Worm (Caenorhabditis elegans) whole organism, late embryonic: ENCODE measurements around the gene D1014.4.

ENCODE experiments used
- C08G9.2 ChIP-seq: sonication (generic microtip); optimal IDR thresholded peaks from 2 replicates; lab custom pipeline; 2016; ENCODE audit warnings: mild to moderate bottlenecking, missing genetic modification characterization, moderate library complexity, missing compliant biosample characterization
- C38D4.7 ChIP-seq: fragments of 200-800 bp; sonication (Bioruptor generic); optimal IDR thresholded peaks from 2 replicates; lab custom pipeline; 2018; ENCODE audit warnings: mild to moderate bottlenecking, missing genetic modification characterization, moderate library complexity, missing compliant biosample characterization
- K02D7.2 ChIP-seq: sonication (generic microtip); optimal IDR thresholded peaks from 2 replicates; lab custom pipeline; 2017; ENCODE audit warnings: mild to moderate bottlenecking, missing genetic modification characterization, missing compliant biosample characterization
- ama-1 ChIP-seq: fragments of 150-350 bp; optimal IDR thresholded peaks from 2 replicates; lab custom pipeline; 2014
- ceh-18 ChIP-seq: sonication (generic microtip); optimal IDR thresholded peaks from 2 replicates; lab custom pipeline; 2016; ENCODE audit warnings: missing genetic modification characterization, missing compliant biosample characterization
- ceh-19 ChIP-seq: fragments of 200-800 bp; sonication (Bioruptor generic); optimal IDR thresholded peaks from 2 replicates; lab custom pipeline; 2018; ENCODE audit warnings: mild to moderate bottlenecking, missing genetic modification characterization, missing compliant biosample characterization
- ceh-22 ChIP-seq: sonication (generic microtip); optimal IDR thresholded peaks from 2 replicates; lab custom pipeline; 2017; ENCODE audit warnings: missing biosample characterization, missing genetic modification characterization
- ceh-30 ChIP-seq: fragments of 150-350 bp; optimal IDR thresholded peaks from 2 replicates; lab custom pipeline; 2014; ENCODE audit warnings: missing biosample characterization, missing genetic modification characterization
- ceh-31 ChIP-seq: sonication (generic microtip); optimal IDR thresholded peaks from 2 replicates; lab custom pipeline; 2016; ENCODE audit warnings: missing genetic modification characterization, missing compliant biosample characterization
- ceh-6 ChIP-seq: fragments of 200-800 bp; sonication (Bioruptor generic); optimal IDR thresholded peaks from 2 replicates; lab custom pipeline; 2018; ENCODE audit warnings: mild to moderate bottlenecking, missing genetic modification characterization, missing compliant biosample characterization
- dve-1 ChIP-seq: sonication (generic microtip); optimal IDR thresholded peaks from 2 replicates; lab custom pipeline; 2017; ENCODE audit warnings: antibody characterized with exemption, mild to moderate bottlenecking, missing genetic modification characterization, missing compliant biosample characterization
- elt-2 ChIP-seq: sonication (generic microtip); optimal IDR thresholded peaks from 2 replicates; lab custom pipeline; 2016; ENCODE audit warnings: missing genetic modification reagents, missing genetic modification characterization, missing compliant biosample characterization
- elt-4 ChIP-seq: sonication (generic microtip); optimal IDR thresholded peaks from 2 replicates; lab custom pipeline; 2016; ENCODE audit warnings: missing genetic modification characterization, missing compliant biosample characterization
- ets-4 ChIP-seq: sonication (generic microtip); optimal IDR thresholded peaks from 2 replicates; lab custom pipeline; 2016; ENCODE audit warnings: missing genetic modification characterization, missing compliant biosample characterization
- fax-1 ChIP-seq: sonication (generic microtip); optimal IDR thresholded peaks from 2 replicates; lab custom pipeline; 2016; ENCODE audit warnings: missing genotype, missing genetic modification characterization, missing compliant biosample characterization
- fkh-10 ChIP-seq: fragments of 150-350 bp; optimal IDR thresholded peaks from 2 replicates; lab custom pipeline; 2014; ENCODE audit warnings: missing biosample characterization, missing genetic modification reagents, missing genetic modification characterization
- gmeb-2 ChIP-seq: sonication (generic microtip); optimal IDR thresholded peaks from 2 replicates; lab custom pipeline; 2016; ENCODE audit warnings: missing genetic modification characterization, inconsistent platforms, missing compliant biosample characterization
- hlh-13 ChIP-seq: fragments of 200-800 bp; sonication (Bioruptor generic); optimal IDR thresholded peaks from 2 replicates; lab custom pipeline; 2018; ENCODE audit warnings: mild to moderate bottlenecking, missing genetic modification characterization, missing compliant biosample characterization
- hlh-15 ChIP-seq: sonication (generic microtip); optimal IDR thresholded peaks from 2 replicates; lab custom pipeline; 2016; ENCODE audit warnings: missing genetic modification characterization, missing compliant biosample characterization
- hlh-30 ChIP-seq: sonication (generic microtip); optimal IDR thresholded peaks from 2 replicates; lab custom pipeline; 2017; ENCODE audit warnings: antibody characterized with exemption, missing genetic modification characterization, missing compliant biosample characterization; ENCODE audit not compliant: insufficient read depth
- hlh-6 ChIP-seq: sonication (generic microtip); optimal IDR thresholded peaks from 2 replicates; lab custom pipeline; 2016; ENCODE audit warnings: missing genotype, missing genetic modification characterization, missing compliant biosample characterization
- nfya-1 ChIP-seq: sonication (generic microtip); optimal IDR thresholded peaks from 2 replicates; lab custom pipeline; 2017; ENCODE audit warnings: missing genetic modification characterization, mild to moderate bottlenecking, missing compliant biosample characterization, antibody characterized with exemption, moderate library complexity
- nhr-11 ChIP-seq: fragments of 150-350 bp; optimal IDR thresholded peaks from 2 replicates; lab custom pipeline; 2014; ENCODE audit warnings: missing biosample characterization, missing genetic modification characterization
- npax-4 ChIP-seq: sonication (generic microtip); optimal IDR thresholded peaks from 2 replicates; lab custom pipeline; 2016; ENCODE audit warnings: missing genetic modification characterization, missing compliant biosample characterization
- odd-2 ChIP-seq: sonication (generic microtip); optimal IDR thresholded peaks from 2 replicates; lab custom pipeline; 2017; ENCODE audit warnings: antibody characterized with exemption, mild to moderate bottlenecking, missing genetic modification characterization, missing compliant biosample characterization
- pag-3 ChIP-seq: sonication (generic microtip); optimal IDR thresholded peaks from 2 replicates; lab custom pipeline; 2016; ENCODE audit warnings: missing compliant biosample characterization, missing genetic modification characterization, borderline replicate concordance
- pax-1 ChIP-seq: fragments of 150-350 bp; optimal IDR thresholded peaks from 2 replicates; lab custom pipeline; 2014; ENCODE audit warnings: missing biosample characterization, missing genetic modification characterization
- pha-2 ChIP-seq: sonication (generic microtip); optimal IDR thresholded peaks from 2 replicates; lab custom pipeline; 2017; ENCODE audit warnings: mild to moderate bottlenecking, missing genetic modification characterization, missing compliant biosample characterization
- pha-4 ChIP-seq: fragments of 150-350 bp; optimal IDR thresholded peaks from 2 replicates; lab custom pipeline; 2018; ENCODE audit warnings: missing biosample characterization, missing genetic modification reagents, missing genetic modification characterization
- pros-1 ChIP-seq: fragments of 150-350 bp; optimal IDR thresholded peaks from 2 replicates; lab custom pipeline; 2014; ENCODE audit warnings: missing biosample characterization, missing genetic modification reagents, missing genetic modification characterization
- ref-2 ChIP-seq: sonication (generic microtip); optimal IDR thresholded peaks from 2 replicates; lab custom pipeline; 2016; ENCODE audit warnings: missing genetic modification characterization, missing compliant biosample characterization
- rnt-1 ChIP-seq: sonication (generic microtip); optimal IDR thresholded peaks from 2 replicates; lab custom pipeline; 2016; ENCODE audit warnings: missing genetic modification characterization, missing compliant biosample characterization
- sdc-2 ChIP-seq: sonication (generic microtip); optimal IDR thresholded peaks from 2 replicates; lab custom pipeline; 2016; ENCODE audit warnings: missing genotype, missing genetic modification characterization, missing compliant biosample characterization
- sox-2 ChIP-seq: fragments of 200-800 bp; sonication (Bioruptor generic); IDR thresholded peaks from 2 replicates; pipeline ENCODE4 v1.3.6; 2022; ENCODE audit warnings: missing genetic modification reagents, missing genetic modification characterization, missing compliant biosample characterization
- syd-9 ChIP-seq: sonication (generic microtip); optimal IDR thresholded peaks from 2 replicates; lab custom pipeline; 2016; ENCODE audit warnings: mild to moderate bottlenecking, missing genetic modification characterization, moderate library complexity, missing compliant biosample characterization
- zip-5 ChIP-seq: sonication (generic microtip); optimal IDR thresholded peaks from 2 replicates; lab custom pipeline; 2016; ENCODE audit warnings: missing genetic modification characterization, missing compliant biosample characterization

The D1014.4 gene

DNA sequence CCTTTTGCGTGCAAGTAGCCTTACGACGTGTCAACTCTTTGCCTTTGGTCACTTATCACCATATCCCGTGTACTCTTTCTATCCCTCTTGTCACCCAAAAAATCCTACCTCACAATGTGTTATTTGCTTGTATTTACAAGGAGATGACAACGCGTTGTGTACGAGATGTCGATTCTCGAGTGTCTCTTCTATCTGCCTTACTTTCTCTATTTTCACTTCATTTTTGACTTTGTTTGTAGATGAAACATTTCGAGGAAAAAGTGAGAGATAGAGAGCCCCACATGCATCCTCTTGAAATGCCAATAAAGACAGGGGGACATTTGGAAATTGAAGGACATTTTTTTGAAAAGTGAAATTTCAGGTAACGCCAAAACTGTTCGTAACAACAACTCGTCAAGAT lies 22.2 kb upstream of the D1014.4 start:
- no peak for TF ChIP-seq ceh-19 (GFP tag; lab: Kevin White, UChicago)
- no peak for TF ChIP-seq rnt-1 (tag; lab: Kevin White, UChicago)

DNA sequence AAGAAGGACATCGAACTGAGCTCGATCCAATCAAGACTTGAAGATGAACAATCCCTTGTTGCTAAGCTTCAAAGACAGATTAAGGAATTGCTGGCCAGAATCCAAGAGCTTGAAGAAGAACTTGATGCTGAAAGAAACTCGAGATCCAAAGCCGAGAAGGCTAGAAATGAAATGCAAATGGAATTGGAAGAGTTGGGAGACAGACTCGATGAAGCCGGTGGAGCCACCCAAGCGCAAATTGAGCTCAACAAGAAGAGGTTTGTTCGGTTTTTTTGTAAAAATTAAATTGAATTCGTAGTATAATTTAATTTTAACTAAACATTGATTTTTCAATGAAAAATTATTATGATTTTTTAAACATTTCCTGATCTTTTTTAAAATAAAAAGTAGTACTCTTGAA lies 18.5 kb upstream of the D1014.4 start:
- no peak for TF ChIP-seq pag-3 (tag; lab: Kevin White, UChicago)
- TF ChIP-seq ceh-6 (GFP tag; lab: Kevin White, UChicago) = no peak
- no peak for TF ChIP-seq hlh-13 (GFP tag; lab: Kevin White, UChicago)
- no peak for TF ChIP-seq ceh-22 (tag; lab: Kevin White, UChicago)
- no peak for TF ChIP-seq ref-2

DNA sequence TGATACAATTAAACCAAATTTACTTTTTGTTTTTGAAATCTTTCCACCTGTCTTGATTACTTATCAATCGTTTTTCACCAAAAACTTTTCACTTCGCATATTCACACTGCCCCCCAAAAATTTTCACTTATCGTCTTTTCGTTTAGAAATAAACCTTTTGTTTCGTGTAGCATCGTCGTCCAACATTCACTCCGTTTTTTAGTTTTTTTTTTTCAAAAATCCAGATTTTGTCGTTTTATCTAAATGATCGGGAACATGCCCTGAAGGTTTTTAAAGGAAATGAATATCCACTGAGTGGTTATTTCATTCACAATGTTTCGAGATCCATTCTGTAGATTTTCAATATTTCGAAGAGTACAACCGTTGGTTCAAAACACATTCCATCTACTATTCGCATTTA lies 15.1 kb upstream of the D1014.4 start, which contains the start of gene D1014.7:
D1014.7 (plus strand) TSS at position 301 of the 400 bp plus-strand sequence.
- TF ChIP-seq npax-4 (tag; lab: Kevin White, UChicago) = no peak
- no peak for TF ChIP-seq K02D7.2 (tag; lab: Kevin White, UChicago)
- no peak for TF ChIP-seq pax-1 (tag; lab: Kevin White, UChicago)
- TF ChIP-seq pha-2 = no peak
- TF ChIP-seq pros-1 (tag; lab: Kevin White, UChicago) = no peak
- TF ChIP-seq, all 69 proteins: peak for 0

DNA sequence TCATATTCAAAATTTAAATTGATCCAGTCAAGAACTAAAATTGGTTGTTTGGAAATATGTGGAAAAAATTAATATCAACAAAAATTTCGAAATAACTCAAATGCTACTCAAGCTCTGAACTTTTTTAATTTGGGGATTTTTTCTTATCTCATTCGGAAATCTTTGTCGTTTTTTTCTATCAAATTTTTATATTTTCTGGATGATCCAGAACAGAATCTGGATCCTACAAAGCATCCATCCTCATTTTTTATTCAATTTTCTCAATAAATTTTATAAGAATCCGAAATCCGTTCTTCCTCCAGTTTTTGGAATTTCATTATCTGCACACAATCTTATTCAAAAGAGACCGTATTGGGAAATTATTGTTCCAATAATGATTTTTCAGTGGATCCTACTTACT lies 12.2 kb upstream of the D1014.4 start, which contains the start of gene D1014.6:
D1014.6 (plus strand) TSS at position 301 of the 400 bp plus-strand sequence.
- TF ChIP-seq ceh-31 = no peak
- TF ChIP-seq sdc-2 (tag; lab: Kevin White, UChicago) = no peak
- TF ChIP-seq pag-3 (tag; lab: Kevin White, UChicago) = no peak
- no peak for TF ChIP-seq elt-4
- TF ChIP-seq ceh-30 (tag; lab: Kevin White, UChicago) = no peak
- no peak for TF ChIP-seq nhr-11 (tag; lab: Kevin White, UChicago)

DNA sequence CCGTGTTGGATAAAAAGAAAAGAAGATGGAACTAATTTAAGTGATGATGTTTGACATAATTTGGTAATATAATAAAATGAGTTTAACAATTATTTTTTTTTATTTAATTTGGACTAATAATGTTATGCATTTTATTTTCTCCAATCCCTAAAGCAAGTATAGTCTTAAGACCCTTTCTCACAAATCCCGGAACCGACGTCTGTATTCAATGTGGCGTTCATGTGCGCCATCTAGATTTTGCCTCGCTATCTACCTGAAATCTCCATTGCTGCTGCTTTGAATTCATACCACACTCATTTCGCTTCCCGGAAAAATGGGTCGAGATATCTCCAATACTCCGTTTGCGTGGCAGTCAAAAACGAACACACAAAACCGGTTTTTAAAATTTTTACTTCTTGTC lies 9.6 kb upstream of the D1014.4 start, which contains the start of gene D1014.5:
D1014.5 (plus strand) TSS at position 301 of the 400 bp plus-strand sequence.
- TF ChIP-seq hlh-30 (tag; lab: Kevin White, UChicago) (no peak), C38D4.7 (no peak), nfya-1 (tag; lab: Kevin White, UChicago) (no peak), gmeb-2 (tag; lab: Kevin White, UChicago) (no peak), fax-1 (tag; lab: Kevin White, UChicago) (no peak), ets-4 (tag; lab: Kevin White, UChicago) (no peak), nhr-11 (tag; lab: Kevin White, UChicago) (no peak), ceh-22 (tag; lab: Kevin White, UChicago) (no peak), elt-2 (tag; lab: Kevin White, UChicago) (no peak), sox-2 (GFP tag; lab: Robert Waterston, UW) (no peak), hlh-6 (tag; lab: Kevin White, UChicago) (no peak)
- TF ChIP-seq, all 69 proteins: peak for 0

DNA sequence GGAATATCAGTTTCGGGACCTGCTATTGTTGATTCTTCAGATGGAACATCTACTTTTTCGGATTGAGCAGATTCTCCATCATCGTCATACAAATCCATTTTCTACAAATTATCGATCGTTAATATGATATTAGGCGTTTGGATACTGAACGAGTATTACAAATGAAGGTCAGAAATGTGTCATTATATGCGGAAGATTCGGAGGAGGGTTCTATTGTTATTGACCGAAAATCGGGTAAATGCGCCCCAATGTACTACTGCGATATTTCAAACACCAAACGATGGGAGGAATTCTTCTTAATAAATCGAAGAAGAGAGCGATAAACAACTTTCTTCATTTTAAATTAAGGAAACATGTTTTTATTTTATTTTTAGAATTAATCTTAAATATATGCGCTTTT lies 3.8 kb upstream of the D1014.4 start, which contains the start of gene spr-1:
spr-1 (minus strand) TSS at position 101 of the 400 bp plus-strand sequence.
- no peak for TF ChIP-seq C08G9.2
- TF ChIP-seq pha-4 (tag; lab: Kevin White, UChicago) = no peak
- TF ChIP-seq ceh-19 (GFP tag; lab: Kevin White, UChicago) = no peak
- TF ChIP-seq zip-5 (tag; lab: Kevin White, UChicago) = no peak
- no peak for TF ChIP-seq ceh-22 (tag; lab: Kevin White, UChicago)
- no peak for TF ChIP-seq nfya-1 (tag; lab: Kevin White, UChicago)
- no peak for TF ChIP-seq hlh-15 (tag; lab: Kevin White, UChicago)
- TF ChIP-seq odd-2 (tag; lab: Kevin White, UChicago) = no peak
- TF ChIP-seq dve-1 = no peak
- no peak for TF ChIP-seq syd-9 (tag; lab: Kevin White, UChicago)
- no peak for TF ChIP-seq ama-1
- no peak for TF ChIP-seq fkh-10
- TF ChIP-seq ceh-18 = no peak
